Worm (Caenorhabditis elegans): ENCODE data around the gene acs-20.
A peak's percentile ranks its signal among the peaks of the same experiment; 100 is the strongest.

Gene acs-20

DNA sequence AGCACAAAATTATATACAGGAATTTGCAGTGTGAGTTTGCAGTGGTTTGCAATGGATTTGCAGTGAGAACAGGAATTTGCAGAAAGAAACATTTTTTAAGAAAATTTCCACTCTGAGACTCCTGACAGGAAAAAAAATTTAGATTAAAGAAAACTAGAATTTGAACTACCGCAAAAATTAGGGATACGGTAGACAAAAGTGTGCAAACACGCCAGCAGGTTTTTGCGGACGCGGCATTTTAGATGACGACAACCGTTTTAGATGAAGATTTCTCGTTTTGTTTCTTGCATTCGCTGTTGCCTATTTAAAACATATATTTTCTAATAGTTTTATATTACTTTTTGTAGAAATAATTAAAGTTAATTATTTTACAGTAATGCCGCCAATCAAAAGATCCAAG is 26.6 kb downstream of the acs-20 start, which contains the start of gene wdr-46 (continued):
- no peak for TF ChIP-seq akir-1 (GFP tag; optimal IDR thresholded peaks at IDR 0.05)
- no peak for TF ChIP-seq nfya-2 (GFP tag; IDR thresholded peaks at IDR 0.05)
- TF ChIP-seq nfyb-1 (GFP tag; IDR thresholded peaks at IDR 0.05), result peak; percentile 76
- 0 out of 2 replicates have a peak, but pooled peaks have one; percentile 7 for TF ChIP-seq C17E4.6 (GFP tag; IDR thresholded peaks at IDR 0.05)
- TF ChIP-seq ztf-22 (GFP tag; optimal IDR thresholded peaks at IDR 0.05), result no peak
- TF ChIP-seq snpc-4 (GFP tag; optimal IDR thresholded peaks at IDR 0.05), result no peak
- peak in 3 of 4 experiments; percentile 11 to 57 (median 21) for TF ChIP-seq snpc-4 (tag; optimal IDR thresholded peaks at IDR 0.05)
- TF ChIP-seq K11D2.4 (GFP tag; IDR thresholded peaks at IDR 0.05), result peak; percentile 42; the same call in 1 of the 2 replicates
- peak; percentile 65 to 95 (median 79) for TF ChIP-seq lin-35 (GFP tag; optimal IDR thresholded peaks at IDR 0.05)
- no peak for TF ChIP-seq F10E7.11 (tag; optimal IDR thresholded peaks at IDR 0.05)
- no peak for TF ChIP-seq nhr-90 (tag; optimal IDR thresholded peaks at IDR 0.05)
- TF ChIP-seq nhr-179 (tag; optimal IDR thresholded peaks at IDR 0.05), result no peak
- peak; percentile 17; the same call in 1 of the 2 replicates for TF ChIP-seq ceh-100 (GFP tag; IDR thresholded peaks at IDR 0.05)
- no peak for TF ChIP-seq F57C9.4 (tag; optimal IDR thresholded peaks at IDR 0.05)
- TF ChIP-seq hsf-1 (GFP tag; IDR thresholded peaks at IDR 0.05), result no peak
- no peak for TF ChIP-seq let-607 (tag; optimal IDR thresholded peaks at IDR 0.05)
- TF ChIP-seq ztf-28 (GFP tag; IDR thresholded peaks at IDR 0.05), result no peak
- no peak for TF ChIP-seq ceh-79 (tag; optimal IDR thresholded peaks at IDR 0.05)
- no peak for TF ChIP-seq hlh-26 (GFP tag; conservative IDR thresholded peaks at IDR 0.05)
- TF ChIP-seq die-1 (tag; optimal IDR thresholded peaks at IDR 0.05), result no peak
- TF ChIP-seq B0336.3 (GFP tag; IDR thresholded peaks at IDR 0.05), result no peak
- 0 out of 2 replicates have a peak, but pooled peaks have one; percentile 35 for TF ChIP-seq madf-3 (GFP tag; IDR thresholded peaks at IDR 0.05)
- TF ChIP-seq Y67H2A.10 (GFP tag; conservative IDR thresholded peaks at IDR 0.05), result no peak
- no peak for TF ChIP-seq ets-4 (GFP tag; optimal IDR thresholded peaks at IDR 0.05)
- TF ChIP-seq sea-2 (GFP tag; IDR thresholded peaks at IDR 0.05), result no peak
- TF ChIP-seq lsl-1 (GFP tag; optimal IDR thresholded peaks at IDR 0.05), result peak; percentile 86
- no peak for TF ChIP-seq nhr-27 (tag; optimal IDR thresholded peaks at IDR 0.05)
- no peak for TF ChIP-seq F37B4.10 (GFP tag; IDR thresholded peaks at IDR 0.05)
- TF ChIP-seq ceh-58 (GFP tag; IDR thresholded peaks at IDR 0.05), result no peak
- no peak for TF ChIP-seq mes-4 (tag; optimal IDR thresholded peaks at IDR 0.05)
- no peak for TF ChIP-seq egrh-3 (GFP tag; IDR thresholded peaks at IDR 0.05)
- TF ChIP-seq athp-1 (tag; optimal IDR thresholded peaks at IDR 0.05), result no peak
- no peak for TF ChIP-seq F52B5.7 (tag; optimal IDR thresholded peaks at IDR 0.05)
- TF ChIP-seq Y53F4B.3 (GFP tag; IDR thresholded peaks at IDR 0.05), result no peak
- no peak for TF ChIP-seq bed-1 (GFP tag; IDR thresholded peaks at IDR 0.05)
- peak; percentile 51 for TF ChIP-seq pha-4 (tag; optimal IDR thresholded peaks at IDR 0.05)
- peak; percentile 2 for TF ChIP-seq chd-7 (tag; optimal IDR thresholded peaks at IDR 0.05)
- TF ChIP-seq lag-1 (GFP tag; IDR thresholded peaks at IDR 0.05), result no peak
- no peak for TF ChIP-seq unc-130 (GFP tag; optimal IDR thresholded peaks at IDR 0.05)
- no peak for TF ChIP-seq bed-2 (GFP tag; IDR thresholded peaks at IDR 0.05)
- TF ChIP-seq F23B12.7 (tag; optimal IDR thresholded peaks at IDR 0.05; ENCODE audit: insufficient read depth), result peak; percentile 34
- TF ChIP-seq ztf-6 (GFP tag; IDR thresholded peaks at IDR 0.05), result no peak
- no peak for TF ChIP-seq atf-7 (tag; optimal IDR thresholded peaks at IDR 0.05)
- no peak for TF ChIP-seq egl-18 (GFP tag; IDR thresholded peaks at IDR 0.05)
- TF ChIP-seq T07F8.4 (tag; optimal IDR thresholded peaks at IDR 0.05), result no peak
- TF ChIP-seq rec-8 (tag; optimal IDR thresholded peaks at IDR 0.05), result no peak
- TF ChIP-seq K12H6.12 (tag; optimal IDR thresholded peaks at IDR 0.05), result no peak
- TF ChIP-seq madf-10 (tag; optimal IDR thresholded peaks at IDR 0.05), result peak; percentile 31
- TF ChIP-seq hmg-1.2 (GFP tag; IDR thresholded peaks at IDR 0.05), result peak; percentile 45
